Fruit fly (Drosophila melanogaster) whole organism, pupa: Measurements from ENCODE around the gene CG11267.
A peak's percentile ranks its signal among the peaks of the same experiment; 100 is the strongest.

Experiments used
- CG10348 ChIP-seq: fragments of 200-800 bp; sonication (Bioruptor generic); IDR thresholded peaks from 2 replicates; pipeline ENCODE4 v1.3.6; 2022; ENCODE audit warnings: missing biosample characterization, missing genetic modification characterization
- CG12605 ChIP-seq: fragments of 200-800 bp; sonication (Bioruptor generic); IDR thresholded peaks from 2 replicates; pipeline ENCODE4 v1.3.6; 2022; ENCODE audit warnings: missing biosample characterization, missing genetic modification characterization
- CG13204 ChIP-seq: fragments of 200-800 bp; sonication (Bioruptor generic); optimal IDR thresholded peaks from 2 replicates; lab custom pipeline; 2018; ENCODE audit warnings: missing biosample characterization, mild to moderate bottlenecking, missing genetic modification characterization, moderate library complexity
- CG14655 ChIP-seq: fragments of 200-800 bp; sonication (Bioruptor generic); optimal IDR thresholded peaks from 3 replicates; lab custom pipeline; 2017; ENCODE audit warnings: mild to moderate bottlenecking, missing biosample characterization, missing genetic modification reagents, missing genetic modification characterization
- CG15710 ChIP-seq: fragments of 200-800 bp; sonication (Bioruptor generic); optimal IDR thresholded peaks from 2 replicates; lab custom pipeline; 2018; ENCODE audit warnings: missing biosample characterization, mild to moderate bottlenecking, missing genetic modification characterization, moderate library complexity
- CG17806 ChIP-seq: fragments of 200-800 bp; sonication (Bioruptor generic); optimal IDR thresholded peaks from 2 replicates; lab custom pipeline; 2018; ENCODE audit warnings: missing biosample characterization, mild to moderate bottlenecking, missing genetic modification characterization, moderate library complexity
- CG32121 ChIP-seq: fragments of 200-800 bp; sonication (Bioruptor generic); IDR thresholded peaks from 2 replicates; pipeline ENCODE4 v1.3.6; 2022; ENCODE audit warnings: missing biosample characterization, missing genetic modification characterization
- CG34367 ChIP-seq: fragments of 200-800 bp; sonication (Bioruptor generic); optimal IDR thresholded peaks from 2 replicates; lab custom pipeline; 2018; ENCODE audit warnings: missing biosample characterization, mild to moderate bottlenecking, missing genetic modification characterization
- CG4496 ChIP-seq: fragments of 200-800 bp; sonication (Bioruptor generic); IDR thresholded peaks from 3 replicates; pipeline ENCODE4 v1.3.6; 2022; ENCODE audit warnings: missing biosample characterization, missing genetic modification characterization
- CG8159 ChIP-seq: fragments of 200-800 bp; sonication (Bioruptor generic); optimal IDR thresholded peaks from 3 replicates; lab custom pipeline; 2018; ENCODE audit warnings: missing biosample characterization, mild to moderate bottlenecking, missing genetic modification characterization, moderate library complexity
- CG8301 ChIP-seq: fragments of 200-800 bp; sonication (Bioruptor generic); optimal IDR thresholded peaks from 2 replicates; lab custom pipeline; 2018; ENCODE audit warnings: missing biosample characterization, mild to moderate bottlenecking, missing genetic modification characterization
- CG9948 ChIP-seq: fragments of 200-800 bp; sonication (Bioruptor generic); optimal IDR thresholded peaks from 2 replicates; lab custom pipeline; 2018; ENCODE audit warnings: missing biosample characterization, mild to moderate bottlenecking, missing genetic modification characterization, moderate library complexity
- D1 ChIP-seq: fragments of 200-800 bp; sonication (Bioruptor generic); optimal IDR thresholded peaks from 2 replicates; lab custom pipeline; 2018; ENCODE audit warnings: missing biosample characterization, mild to moderate bottlenecking, missing genetic modification characterization, moderate library complexity
- EcR ChIP-seq: fragments of 200-800 bp; sonication (Bioruptor generic); optimal IDR thresholded peaks from 3 replicates; lab custom pipeline; 2019; ENCODE audit warnings: missing biosample characterization, missing genetic modification characterization, mild to moderate bottlenecking, moderate library complexity, missing genetic modification reagents
- Ets98B ChIP-seq: fragments of 200-800 bp; sonication (Bioruptor generic); IDR thresholded peaks from 2 replicates; pipeline ENCODE4 v1.3.6; 2022; ENCODE audit warnings: missing biosample characterization, missing genetic modification characterization
- Pif1A ChIP-seq: fragments of 200-800 bp; sonication (Bioruptor generic); optimal IDR thresholded peaks from 3 replicates; lab custom pipeline; 2016; ENCODE audit warnings: missing biosample characterization, missing genetic modification characterization
- Pif1B ChIP-seq: fragments of 200-800 bp; sonication (Bioruptor generic); optimal IDR thresholded peaks from 3 replicates; lab custom pipeline; 2016; ENCODE audit warnings: missing biosample characterization, missing genetic modification characterization
- Snoo ChIP-seq: fragments of 200-800 bp; sonication (Bioruptor generic); optimal IDR thresholded peaks from 3 replicates; lab custom pipeline; 2017; ENCODE audit warnings: missing biosample characterization, mild to moderate bottlenecking, missing genetic modification characterization, inconsistent platforms
- fd96Ca ChIP-seq: fragments of 200-800 bp; sonication (Bioruptor generic); IDR thresholded peaks from 3 replicates; pipeline ENCODE4 v1.3.6; 2022; ENCODE audit warnings: missing biosample characterization, missing genetic modification characterization
- gl ChIP-seq: fragments of 200-800 bp; sonication (Bioruptor generic); optimal IDR thresholded peaks from 2 replicates; lab custom pipeline; 2018; ENCODE audit warnings: missing biosample characterization, mild to moderate bottlenecking, missing genetic modification characterization
- rn ChIP-seq: fragments of 200-800 bp; sonication (Bioruptor generic); IDR thresholded peaks from 2 replicates; pipeline ENCODE4 v1.3.6; 2022; ENCODE audit warnings: missing biosample characterization, missing genetic modification characterization

CG11267 gene

dm6 chr3L:13032085-13032914, 16.4 kb downstream of the CG11267 start:
- TF ChIP-seq fd96Ca (GFP tag; lab: Robert Waterston, UW), result no peak
- no peak for TF ChIP-seq D1 (tag; lab: Kevin White, UChicago)
- peak; percentile 69 for TF ChIP-seq CG14655 (GFP tag; lab: Kevin White, UChicago)
- no peak for TF ChIP-seq CG17806 (tag; lab: Kevin White, UChicago)
- TF ChIP-seq CG9948 (tag; lab: Kevin White, UChicago), result peak; percentile 11
- peak; percentile 13 for TF ChIP-seq CG15710 (tag; lab: Kevin White, UChicago)
- peak; percentile 97 for TF ChIP-seq EcR (GFP tag; lab: Kevin White, UChicago)
- no peak for TF ChIP-seq Snoo (tag; lab: Kevin White, UChicago)
- TF ChIP-seq CG4496 (GFP tag; lab: Robert Waterston, UW), result 0 out of 3 replicates have a peak, but pooled peaks have one; percentile 41
- TF ChIP-seq CG32121 (GFP tag; lab: Robert Waterston, UW), result no peak
- no peak for TF ChIP-seq rn
- no peak for TF ChIP-seq CG13204 (GFP tag; lab: Kevin White, UChicago)
- TF ChIP-seq CG34367 (tag; lab: Kevin White, UChicago), result no peak
- no peak for TF ChIP-seq CG10348 (GFP tag; lab: Robert Waterston, UW)
- TF ChIP-seq Pif1B (GFP tag; lab: Kevin White, UChicago), result no peak
- TF ChIP-seq Pif1A, result no peak
- no peak for TF ChIP-seq Ets98B (GFP tag; lab: Robert Waterston, UW)
- peak; percentile 25 for TF ChIP-seq CG8159 (tag; lab: Kevin White, UChicago)
- TF ChIP-seq CG8301 (tag; lab: Kevin White, UChicago), result peak; percentile 52
- TF ChIP-seq CG12605 (GFP tag; lab: Robert Waterston, UW), result no peak
- no peak for TF ChIP-seq gl (tag; lab: Kevin White, UChicago)

dm6 chr3L:13032915-13033282, 17.0 kb downstream of the CG11267 start:
- no peak for TF ChIP-seq CG15710 (tag; lab: Kevin White, UChicago)
- no peak for TF ChIP-seq CG4496 (GFP tag; lab: Robert Waterston, UW)
- TF ChIP-seq CG8159 (tag; lab: Kevin White, UChicago), result no peak
- TF ChIP-seq CG34367 (tag; lab: Kevin White, UChicago), result no peak
- no peak for TF ChIP-seq CG9948 (tag; lab: Kevin White, UChicago)
- TF ChIP-seq CG14655 (GFP tag; lab: Kevin White, UChicago), result no peak
- TF ChIP-seq EcR (GFP tag; lab: Kevin White, UChicago), result no peak
- no peak for TF ChIP-seq Snoo (tag; lab: Kevin White, UChicago)
- TF ChIP-seq CG12605 (GFP tag; lab: Robert Waterston, UW), result no peak
- no peak for TF ChIP-seq Ets98B (GFP tag; lab: Robert Waterston, UW)
- TF ChIP-seq CG13204 (GFP tag; lab: Kevin White, UChicago), result no peak
- TF ChIP-seq CG17806 (tag; lab: Kevin White, UChicago), result no peak
- TF ChIP-seq, all 21 proteins: peak for 0

dm6 chr3L:13033361-13033760, 17.5 kb downstream of the CG11267 start:
- TF ChIP-seq Pif1B (GFP tag; lab: Kevin White, UChicago), result no peak
- TF ChIP-seq CG14655 (GFP tag; lab: Kevin White, UChicago), result no peak
- TF ChIP-seq EcR (GFP tag; lab: Kevin White, UChicago), result no peak
- TF ChIP-seq CG32121 (GFP tag; lab: Robert Waterston, UW), result no peak
- TF ChIP-seq CG34367 (tag; lab: Kevin White, UChicago), result no peak
- no peak for TF ChIP-seq gl (tag; lab: Kevin White, UChicago)
- TF ChIP-seq rn, result no peak
- TF ChIP-seq, all 21 proteins: peak for 0

dm6 chr3L:13036706-13037457, 21.0 kb downstream of the CG11267 start, which contains the start of gene Srrm1:
Srrm1 (plus strand) TSS chr3L:13036821.
- TF ChIP-seq EcR (GFP tag; lab: Kevin White, UChicago), result peak; percentile 15
- TF ChIP-seq CG4496 (GFP tag; lab: Robert Waterston, UW), result peak; percentile 34; the same call in 1 of the 3 replicates
- no peak for TF ChIP-seq CG12605 (GFP tag; lab: Robert Waterston, UW)

dm6 chr3L:13040849-13041248, 25.0 kb downstream of the CG11267 start:
- no peak for TF ChIP-seq CG17806 (tag; lab: Kevin White, UChicago)
- TF ChIP-seq CG8301 (tag; lab: Kevin White, UChicago), result no peak
- no peak for TF ChIP-seq CG4496 (GFP tag; lab: Robert Waterston, UW)
- TF ChIP-seq Ets98B (GFP tag; lab: Robert Waterston, UW), result no peak
- TF ChIP-seq CG8159 (tag; lab: Kevin White, UChicago), result no peak
- no peak for TF ChIP-seq CG12605 (GFP tag; lab: Robert Waterston, UW)
- no peak for TF ChIP-seq CG13204 (GFP tag; lab: Kevin White, UChicago)
- no peak for TF ChIP-seq D1 (tag; lab: Kevin White, UChicago)
- no peak for TF ChIP-seq Snoo (tag; lab: Kevin White, UChicago)
- TF ChIP-seq gl (tag; lab: Kevin White, UChicago), result no peak
- no peak for TF ChIP-seq fd96Ca (GFP tag; lab: Robert Waterston, UW)
- TF ChIP-seq Pif1B (GFP tag; lab: Kevin White, UChicago), result no peak
- no peak for TF ChIP-seq CG15710 (tag; lab: Kevin White, UChicago)
- no peak for TF ChIP-seq Pif1A
- TF ChIP-seq rn, result no peak
- TF ChIP-seq CG32121 (GFP tag; lab: Robert Waterston, UW), result no peak
